Worm (Caenorhabditis elegans) whole organism, L4/young adult: Measurements from ENCODE around the gene nono-1.

Experiments
- W03F9.2 ChIP-seq: fragments of 150-350 bp; optimal IDR thresholded peaks from 2 replicates; lab custom pipeline; 2014; ENCODE audit warnings: missing biosample characterization, missing genetic modification characterization
- dao-5 ChIP-seq: sonication (generic microtip); optimal IDR thresholded peaks from 2 replicates; lab custom pipeline; 2016; ENCODE audit warnings: missing genotype, missing genetic modification characterization, moderate library complexity, missing compliant biosample characterization
- him-1 ChIP-seq: sonication (generic microtip); optimal IDR thresholded peaks from 2 replicates; lab custom pipeline; 2016; ENCODE audit warnings: missing genotype, missing genetic modification reagents, missing genetic modification characterization, missing compliant biosample characterization

DNA sequence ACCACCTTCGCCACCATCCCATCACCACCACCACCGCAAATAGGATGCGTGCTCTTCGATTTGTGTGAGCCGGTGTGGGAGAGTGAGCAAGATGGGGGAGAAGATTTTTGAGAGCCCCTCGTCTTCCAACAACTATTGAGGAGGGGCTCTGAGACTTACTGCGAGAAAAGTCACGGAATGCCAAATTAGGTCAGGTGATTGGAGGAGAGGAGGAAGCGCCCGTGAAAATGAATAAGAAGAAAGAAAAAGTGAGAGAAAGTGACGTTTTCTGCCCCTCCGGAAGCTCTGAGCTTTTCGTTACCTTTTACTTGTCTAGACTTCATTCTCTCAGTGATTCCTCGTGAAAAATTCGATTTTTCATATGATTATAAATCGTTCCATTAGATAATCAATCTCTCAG lies 40.6 kb upstream of the nono-1 start:
- no peak for TF ChIP-seq him-1 (tag; lab: Kevin White, UChicago)
- TF ChIP-seq dao-5, result no peak
- no peak for TF ChIP-seq W03F9.2 (tag; lab: Kevin White, UChicago)
